Worm (Caenorhabditis elegans) whole organism, L4/young adult: ENCODE data around the gene srm-5.

Experiments used
- W03F9.2 ChIP-seq: fragments of 150-350 bp; optimal IDR thresholded peaks from 2 replicates; lab custom pipeline; 2014; ENCODE audit warnings: missing biosample characterization, missing genetic modification characterization
- dao-5 ChIP-seq: sonication (generic microtip); optimal IDR thresholded peaks from 2 replicates; lab custom pipeline; 2016; ENCODE audit warnings: missing genotype, missing genetic modification characterization, moderate library complexity, missing compliant biosample characterization

DNA sequence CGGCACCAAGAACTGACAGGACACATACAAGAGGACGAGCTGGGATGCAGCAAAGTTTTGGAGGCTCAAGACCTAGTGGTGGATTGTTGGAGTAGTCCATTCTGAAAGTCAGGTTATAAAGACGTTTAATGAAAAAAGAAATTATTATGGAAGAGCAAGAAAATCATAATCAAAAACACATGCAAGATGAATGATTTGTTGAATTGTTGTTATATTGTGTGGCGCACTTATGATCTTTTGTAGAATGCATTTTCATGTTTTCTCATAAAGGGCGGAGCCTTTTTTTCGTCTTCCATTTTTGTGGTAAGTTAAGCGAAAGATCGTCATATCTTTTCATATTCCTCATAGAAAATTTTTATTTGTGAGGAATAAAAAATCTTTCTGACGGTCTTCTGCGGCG, 18.5 kb upstream of the srm-5 start, which contains the start of gene F47B8.2:
- no peak for TF ChIP-seq dao-5 (tag; lab: Kevin White, UChicago)
- no peak for TF ChIP-seq W03F9.2 (tag; lab: Kevin White, UChicago)
